Worm (Caenorhabditis elegans) whole organism, young adult: Measurements from ENCODE around the gene str-123.

ENCODE experiments used
- C17E4.6 ChIP-seq: fragments of 200-800 bp; sonication (Bioruptor generic); IDR thresholded peaks from 2 replicates; pipeline ENCODE4 v1.3.6; 2022; ENCODE audit warnings: missing genetic modification reagents, missing genetic modification characterization, missing compliant biosample characterization
- F33H1.4 ChIP-seq: fragments of 200-800 bp; sonication (Bioruptor generic); IDR thresholded peaks from 2 replicates; pipeline ENCODE4 v1.3.6; 2022; ENCODE audit warnings: missing genetic modification reagents, missing genetic modification characterization, missing compliant biosample characterization
- F52B5.7 ChIP-seq: sonication (generic microtip); optimal IDR thresholded peaks from 2 replicates; lab custom pipeline; 2016; ENCODE audit warnings: mild to moderate bottlenecking, missing genetic modification characterization, missing compliant biosample characterization
- F57A8.1 ChIP-seq: fragments of 200-800 bp; sonication (Bioruptor generic); optimal IDR thresholded peaks from 2 replicates; lab custom pipeline; 2018; ENCODE audit warnings: mild to moderate bottlenecking, missing genetic modification characterization, moderate library complexity, missing compliant biosample characterization
- K12H6.12 ChIP-seq: fragments of 200-800 bp; sonication (Bioruptor generic); optimal IDR thresholded peaks from 2 replicates; lab custom pipeline; 2018; ENCODE audit warnings: mild to moderate bottlenecking, missing genetic modification characterization, missing compliant biosample characterization
- T07F8.4 ChIP-seq: sonication (generic microtip); optimal IDR thresholded peaks from 2 replicates; lab custom pipeline; 2016; ENCODE audit warnings: mild to moderate bottlenecking, missing genetic modification characterization, moderate library complexity, missing compliant biosample characterization
- athp-1 ChIP-seq: sonication (generic microtip); optimal IDR thresholded peaks from 2 replicates; lab custom pipeline; 2017; ENCODE audit warnings: mild to moderate bottlenecking, missing genetic modification characterization, missing compliant biosample characterization
- cebp-1 ChIP-seq, 2 experiments: fragments of 200-800 bp in 1 of 2; sonication (Bioruptor generic) in 1 of 2; sonication (generic microtip) in 1 of 2; IDR thresholded peaks in 1 of 2; optimal IDR thresholded peaks in 1 of 2; 2 replicates each; pipeline versions ENCODE4 v1.3.6 to Lab custom; 2017 to 2022; ENCODE audit warnings: missing compliant biosample characterization in 2 of 2, missing genetic modification characterization in 2 of 2, mild to moderate bottlenecking in 1 of 2, missing genetic modification reagents in 1 of 2, moderate library complexity in 1 of 2
- cebp-2 ChIP-seq: fragments of 200-800 bp; sonication (Bioruptor generic); IDR thresholded peaks from 2 replicates; pipeline ENCODE4 v1.3.6; 2022; ENCODE audit warnings: missing genetic modification characterization, missing compliant biosample characterization
- ceh-40 ChIP-seq: fragments of 200-800 bp; sonication (Bioruptor generic); IDR thresholded peaks from 2 replicates; pipeline ENCODE4 v1.3.6; 2022; ENCODE audit warnings: missing genetic modification characterization, missing compliant biosample characterization
- ceh-79 ChIP-seq: sonication (generic microtip); optimal IDR thresholded peaks from 2 replicates; lab custom pipeline; 2017; ENCODE audit warnings: mild to moderate bottlenecking, missing genetic modification characterization, missing compliant biosample characterization
- egl-18 ChIP-seq: fragments of 200-800 bp; sonication (Bioruptor generic); IDR thresholded peaks from 2 replicates; pipeline ENCODE4 v1.3.6; 2022; ENCODE audit warnings: missing genetic modification reagents, missing genetic modification characterization, missing compliant biosample characterization
- egl-44 ChIP-seq: fragments of 200-800 bp; sonication (Bioruptor generic); IDR thresholded peaks from 2 replicates; pipeline ENCODE4 v1.3.6; 2022; ENCODE audit warnings: missing genetic modification reagents, missing genetic modification characterization, missing compliant biosample characterization
- hlh-26 ChIP-seq: fragments of 200-800 bp; sonication (Bioruptor generic); conservative IDR thresholded peaks from 2 replicates; pipeline ENCODE4 v1.3.6; 2022; ENCODE audit warnings: missing genetic modification reagents, missing genetic modification characterization, missing compliant biosample characterization
- lin-26 ChIP-seq: fragments of 200-800 bp; sonication (Bioruptor generic); IDR thresholded peaks from 2 replicates; pipeline ENCODE4 v1.3.6; 2022; ENCODE audit warnings: missing genetic modification reagents, missing genetic modification characterization, missing compliant biosample characterization
- lin-40 ChIP-seq: sonication (generic microtip); optimal IDR thresholded peaks from 2 replicates; lab custom pipeline; 2016; ENCODE audit warnings: missing genetic modification characterization, mild to moderate bottlenecking, missing compliant biosample characterization, missing genotype, missing genetic modification reagents
- lsl-1 ChIP-seq: fragments of 200-800 bp; sonication (Bioruptor generic); optimal IDR thresholded peaks from 2 replicates; lab custom pipeline; 2018; ENCODE audit warnings: mild to moderate bottlenecking, missing genetic modification characterization, moderate library complexity, missing compliant biosample characterization
- madf-3 ChIP-seq: fragments of 200-800 bp; sonication (Bioruptor generic); IDR thresholded peaks from 2 replicates; pipeline ENCODE4 v1.3.6; 2022; ENCODE audit warnings: missing genetic modification reagents, missing genetic modification characterization, missing compliant biosample characterization
- mxl-1 ChIP-seq: sonication (generic microtip); optimal IDR thresholded peaks from 2 replicates; lab custom pipeline; 2016; ENCODE audit warnings: missing genetic modification characterization, missing compliant biosample characterization
- nfyb-1 ChIP-seq: fragments of 200-800 bp; sonication (Bioruptor generic); IDR thresholded peaks from 2 replicates; pipeline ENCODE4 v1.3.6; 2022; ENCODE audit warnings: missing genetic modification reagents, missing genetic modification characterization, missing compliant biosample characterization
- nhr-120 ChIP-seq: fragments of 200-800 bp; sonication (Bioruptor generic); IDR thresholded peaks from 2 replicates; pipeline ENCODE4 v1.3.6; 2022; ENCODE audit warnings: missing genetic modification characterization, missing compliant biosample characterization
- nhr-80 ChIP-seq: sonication (generic microtip); optimal IDR thresholded peaks from 2 replicates; lab custom pipeline; 2016; ENCODE audit warnings: missing genetic modification characterization, missing compliant biosample characterization
- pbrm-1 ChIP-seq: fragments of 200-800 bp; sonication (Bioruptor generic); IDR thresholded peaks from 2 replicates; pipeline ENCODE4 v1.3.6; 2022; ENCODE audit warnings: missing genetic modification reagents, missing genetic modification characterization, missing compliant biosample characterization
- repo-1 ChIP-seq: sonication (generic microtip); optimal IDR thresholded peaks from 2 replicates; lab custom pipeline; 2017; ENCODE audit warnings: mild to moderate bottlenecking, missing genetic modification characterization, missing compliant biosample characterization
- rpc-1 ChIP-seq, 2 experiments: fragments of 150-350 bp in 1 of 2; sonication (generic microtip) in 1 of 2; optimal IDR thresholded peaks; 2 replicates each; lab custom pipeline; 2014 to 2018; ENCODE audit warnings: missing biosample characterization in 1 of 2, missing genetic modification characterization in 1 of 2, missing genetic modification reagents in 1 of 2, missing genotype in 1 of 2
- snpc-4 ChIP-seq, 5 experiments: fragments of 150-350 bp in 1 of 5; sonication (generic microtip) in 4 of 5; optimal IDR thresholded peaks; 2 replicates each; lab custom pipeline; 2014 to 2018; ENCODE audit warnings: missing genetic modification characterization in 5 of 5, missing biosample characterization in 3 of 5, antibody characterized with exemption in 2 of 5, mild to moderate bottlenecking in 2 of 5, missing compliant biosample characterization in 2 of 5, missing genotype in 2 of 5, moderate library complexity in 2 of 5, missing genetic modification reagents in 1 of 5
- sptf-2 ChIP-seq: fragments of 200-800 bp; sonication (Bioruptor generic); optimal IDR thresholded peaks from 2 replicates; lab custom pipeline; 2018; ENCODE audit warnings: mild to moderate bottlenecking, missing genetic modification characterization, missing compliant biosample characterization
- unc-62 ChIP-seq: fragments of 150-350 bp; optimal IDR thresholded peaks from 2 replicates; lab custom pipeline; 2014; ENCODE audit warnings: missing biosample characterization, missing genetic modification reagents, missing genetic modification characterization
- xnd-1 ChIP-seq: sonication (generic microtip); optimal IDR thresholded peaks from 2 replicates; lab custom pipeline; 2016; ENCODE audit warnings: missing genotype, missing genetic modification reagents, missing genetic modification characterization, missing compliant biosample characterization
- zfh-2 ChIP-seq: fragments of 200-800 bp; sonication (Bioruptor generic); conservative IDR thresholded peaks from 2 replicates; pipeline ENCODE4 v1.3.6; 2022; ENCODE audit warnings: missing genetic modification reagents, missing genetic modification characterization, missing compliant biosample characterization
- ztf-28 ChIP-seq: fragments of 200-800 bp; sonication (Bioruptor generic); IDR thresholded peaks from 2 replicates; pipeline ENCODE4 v1.3.6; 2022; ENCODE audit warnings: missing genetic modification reagents, missing genetic modification characterization, missing compliant biosample characterization

str-123 gene

DNA sequence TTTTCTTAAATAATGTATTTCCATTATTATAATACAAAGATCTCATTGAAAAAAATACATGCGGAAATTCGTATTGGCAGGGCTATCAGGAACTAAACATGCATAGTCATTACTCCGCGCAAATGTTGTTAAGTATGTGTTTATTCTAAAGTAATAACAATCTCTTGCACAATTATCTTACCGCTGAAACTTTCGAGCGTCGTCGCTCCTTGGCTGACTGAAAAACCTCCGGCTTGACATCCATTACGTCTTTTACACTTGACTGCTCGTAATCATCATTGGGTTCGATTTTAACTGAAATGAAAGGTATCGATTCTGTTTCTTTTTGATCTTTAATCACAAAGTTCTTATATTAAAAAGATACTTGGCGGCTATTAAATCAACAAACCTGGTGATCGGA lies 9.7 kb downstream of the str-123 start:
- TF ChIP-seq snpc-4 (GFP tag; optimal IDR thresholded peaks at IDR 0.05; lab: Kevin White, UChicago) = no peak
- no peak for TF ChIP-seq snpc-4 (tag; optimal IDR thresholded peaks at IDR 0.05; lab: Kevin White, UChicago)
- no peak for TF ChIP-seq cebp-2 (GFP tag; lab: Robert Waterston, UW)
- TF ChIP-seq xnd-1 (tag; lab: Kevin White, UChicago) = no peak
- no peak for TF ChIP-seq sptf-2 (GFP tag; lab: Kevin White, UChicago)
- no peak for TF ChIP-seq zfh-2 (GFP tag; lab: Robert Waterston, UW)
- no peak for TF ChIP-seq athp-1 (tag; lab: Kevin White, UChicago)
- no peak for TF ChIP-seq nhr-120 (GFP tag; lab: Robert Waterston, UW)
- no peak for TF ChIP-seq mxl-1 (tag; lab: Kevin White, UChicago)
- no peak for TF ChIP-seq egl-18 (GFP tag; lab: Robert Waterston, UW)
- no peak for TF ChIP-seq pbrm-1 (GFP tag; lab: Robert Waterston, UW)
- TF ChIP-seq T07F8.4 = no peak
- TF ChIP-seq ceh-79 = no peak

DNA sequence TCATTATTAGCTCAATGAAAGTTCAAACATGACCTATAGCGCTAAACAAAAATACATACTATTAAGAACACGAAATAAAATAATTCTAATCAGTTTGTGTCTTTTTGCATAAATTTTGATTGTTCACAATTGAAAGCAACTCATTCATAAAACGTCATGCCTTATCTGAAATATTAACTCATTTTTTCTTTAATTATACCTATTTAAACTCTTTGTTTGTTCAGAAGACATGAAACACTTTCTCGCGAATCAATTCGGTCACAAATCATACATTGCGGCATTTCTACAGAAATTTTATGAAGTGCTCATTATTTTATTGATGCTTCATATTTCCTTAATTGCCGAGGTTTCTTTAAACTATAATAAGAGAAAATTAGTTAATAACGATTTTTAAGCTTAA lies 16.8 kb downstream of the str-123 start:
- TF ChIP-seq nhr-80 (tag; lab: Kevin White, UChicago) (peak; percentile 64), xnd-1 (tag; lab: Kevin White, UChicago) (no peak), snpc-4 (GFP tag; optimal IDR thresholded peaks at IDR 0.05; lab: Kevin White, UChicago) (no peak), snpc-4 (tag; optimal IDR thresholded peaks at IDR 0.05; lab: Kevin White, UChicago) (no peak), hlh-26 (GFP tag; lab: Robert Waterston, UW) (no peak)

DNA sequence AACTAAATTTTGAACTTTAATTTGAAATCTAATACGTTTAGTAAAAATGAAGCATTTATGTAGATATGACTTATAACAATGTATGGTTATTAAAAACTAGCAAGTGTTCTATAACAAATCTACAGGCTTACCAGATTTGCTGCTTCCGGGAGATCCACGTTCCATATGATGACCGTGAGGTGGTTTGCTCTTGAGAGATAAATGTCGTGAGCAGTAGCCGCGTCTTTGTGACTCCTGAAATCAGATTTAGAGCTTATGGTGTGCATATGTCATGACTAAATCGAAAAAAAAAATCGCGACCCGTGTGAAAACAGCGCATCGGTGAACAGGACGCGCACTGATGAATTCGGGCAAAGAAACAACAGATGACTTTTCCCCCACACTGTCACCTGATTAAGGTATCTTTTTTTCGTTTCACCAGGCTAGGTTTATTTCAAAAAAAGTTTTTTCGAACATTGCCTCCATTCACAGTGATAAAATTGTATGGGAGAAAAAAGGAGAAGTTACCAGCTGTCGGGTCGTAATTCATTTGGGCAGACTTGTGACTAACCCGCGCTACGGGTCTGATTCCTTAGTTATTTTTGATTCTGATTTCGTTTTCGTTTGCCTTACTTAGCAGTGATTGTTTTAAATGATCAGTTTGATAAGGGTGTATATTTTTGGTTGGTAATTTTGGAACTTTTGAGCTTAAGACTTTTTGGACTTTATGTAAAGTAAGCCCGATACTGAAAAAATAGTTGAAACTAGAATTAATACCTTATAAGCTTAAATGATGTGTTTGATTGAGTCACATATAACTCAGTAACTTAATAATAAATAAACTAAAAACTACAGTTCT lies 18.2 kb downstream of the str-123 start, which contains the start of gene nhr-27:
Gene nhr-27, minus strand, starts transcription at position 234 of the 838 bp plus-strand sequence.
- TF ChIP-seq cebp-1 (GFP tag; IDR thresholded peaks at IDR 0.05; lab: Robert Waterston, UW) (no peak), cebp-1 (tag; optimal IDR thresholded peaks at IDR 0.05; lab: Kevin White, UChicago) (peak; percentile 12), F57A8.1 (GFP tag; lab: Kevin White, UChicago) (no peak)

DNA sequence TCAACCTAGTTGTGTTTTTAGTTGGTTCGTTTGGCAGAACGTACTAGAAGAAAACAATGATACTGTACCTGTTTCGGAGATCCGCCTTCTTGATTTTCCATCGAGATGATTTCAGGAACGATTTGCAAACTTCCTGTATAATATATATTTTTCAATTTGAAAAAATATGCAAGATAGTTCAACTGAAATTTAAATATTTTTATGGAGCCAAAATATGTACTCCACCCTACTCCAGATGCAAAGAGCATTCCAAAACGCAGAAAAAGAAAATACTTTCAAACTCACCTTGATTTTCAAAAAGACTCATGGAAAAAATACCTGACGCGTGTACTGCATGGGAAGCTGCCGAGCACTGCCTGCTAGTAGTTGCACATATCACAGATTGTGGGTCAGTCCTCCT lies 23.4 kb downstream of the str-123 start, which contains the start of gene gei-3:
Gene gei-3, minus strand, starts transcription at position 101 of the 400 bp plus-strand sequence.
- TF ChIP-seq egl-44 = no peak
- TF ChIP-seq ceh-40 (GFP tag; lab: Robert Waterston, UW) = no peak
- TF ChIP-seq T07F8.4 = no peak
- no peak for TF ChIP-seq F52B5.7 (tag; lab: Kevin White, UChicago)
- TF ChIP-seq repo-1 (tag; lab: Kevin White, UChicago) = no peak
- no peak for TF ChIP-seq lin-26 (GFP tag; lab: Robert Waterston, UW)
- TF ChIP-seq cebp-2 (GFP tag; lab: Robert Waterston, UW) = no peak
- no peak for TF ChIP-seq rpc-1 (optimal IDR thresholded peaks at IDR 0.05; lab: Kevin White, UChicago)
- TF ChIP-seq rpc-1 (tag; optimal IDR thresholded peaks at IDR 0.05; lab: Kevin White, UChicago) = no peak
- no peak for TF ChIP-seq sptf-2 (GFP tag; lab: Kevin White, UChicago)
- TF ChIP-seq lin-40 = no peak
- TF ChIP-seq F33H1.4 (GFP tag; lab: Robert Waterston, UW) = no peak
- TF ChIP-seq C17E4.6 (GFP tag; lab: Robert Waterston, UW) = no peak
- TF ChIP-seq nfyb-1 = no peak
- no peak for TF ChIP-seq ztf-28 (GFP tag; lab: Robert Waterston, UW)
- no peak for TF ChIP-seq lsl-1 (GFP tag; lab: Kevin White, UChicago)
- no peak for TF ChIP-seq K12H6.12 (tag; lab: Kevin White, UChicago)
- no peak for TF ChIP-seq mxl-1 (tag; lab: Kevin White, UChicago)
- no peak for TF ChIP-seq unc-62 (GFP tag; lab: Kevin White, UChicago)
- no peak for TF ChIP-seq madf-3 (GFP tag; lab: Robert Waterston, UW)
